Fruit fly (Drosophila melanogaster): Measurements from ENCODE around the gene Nup153.

- TF ChIP-seq psq (optimal IDR thresholded peaks at IDR 0.05) (no peak), Myc (optimal IDR thresholded peaks at IDR 0.05) (no peak)
Measured at dm6 chrX:16640260-16641100, 41.4 kb downstream of the Nup153 start, which contains the start of the genes SNRPG and mthl1.
